Worm (Caenorhabditis elegans) whole organism, L1 larva: ENCODE data around the gene sru-9.

Experiments
- ama-1 ChIP-seq: fragments of 150-350 bp; optimal IDR thresholded peaks from 2 replicates; lab custom pipeline; 2014
- ceh-82 ChIP-seq, 3 experiments: fragments of 150-350 bp in 1 of 3; sonication (generic microtip) in 2 of 3; optimal IDR thresholded peaks; 2 replicates each; lab custom pipeline; 2014 to 2017; ENCODE audit warnings: missing biosample characterization in 3 of 3, missing genetic modification characterization in 3 of 3
- hlh-4 ChIP-seq: sonication (generic microtip); optimal IDR thresholded peaks from 2 replicates; lab custom pipeline; 2016; ENCODE audit warnings: mild to moderate bottlenecking, missing genetic modification characterization, missing compliant biosample characterization
- nhr-28 ChIP-seq: fragments of 150-350 bp; optimal IDR thresholded peaks from 2 replicates; lab custom pipeline; 2014; ENCODE audit warnings: missing biosample characterization, missing genetic modification characterization
- snpc-4 ChIP-seq: fragments of 150-350 bp; optimal IDR thresholded peaks from 2 replicates; lab custom pipeline; 2014; ENCODE audit warnings: missing biosample characterization, missing genetic modification characterization
- sox-4 ChIP-seq: sonication (generic microtip); optimal IDR thresholded peaks from 2 replicates; lab custom pipeline; 2016; ENCODE audit warnings: missing genetic modification characterization, missing compliant biosample characterization
- unc-130 ChIP-seq: fragments of 150-350 bp; optimal IDR thresholded peaks from 2 replicates; lab custom pipeline; 2017; ENCODE audit warnings: missing biosample characterization, missing genetic modification characterization, inconsistent platforms

ce11 chrIV:13549350-13549749, 39.4 kb upstream of the sru-9 start:
- TF ChIP-seq sox-4 (no peak), ama-1 (lab: Kevin White, UChicago) (no peak), ceh-82 (tag; optimal IDR thresholded peaks at IDR 0.05; lab: Kevin White, UChicago) (no peak), snpc-4 (tag; lab: Kevin White, UChicago) (no peak), unc-130 (no peak), nhr-28 (no peak), hlh-4 (tag; lab: Kevin White, UChicago) (peak; percentile 15)
